Worm (Caenorhabditis elegans) whole organism, L1 larva: ENCODE data around the gene F44A6.5.

ENCODE experiments used
- blmp-1 ChIP-seq: fragments of 150-350 bp; optimal IDR thresholded peaks from 2 replicates; lab custom pipeline; 2014; ENCODE audit warnings: missing biosample characterization, missing genetic modification characterization
- nhr-237 ChIP-seq: fragments of 150-350 bp; optimal IDR thresholded peaks from 2 replicates; lab custom pipeline; 2014; ENCODE audit warnings: missing biosample characterization, missing genetic modification characterization
- nhr-71 ChIP-seq: sonication (generic microtip); optimal IDR thresholded peaks from 2 replicates; lab custom pipeline; 2016; ENCODE audit warnings: mild to moderate bottlenecking, missing genetic modification characterization, moderate library complexity, missing compliant biosample characterization
- skn-1 ChIP-seq: fragments of 150-350 bp; optimal IDR thresholded peaks from 2 replicates; lab custom pipeline; 2014; ENCODE audit warnings: missing biosample characterization, missing genetic modification characterization
- snpc-4 ChIP-seq: fragments of 150-350 bp; optimal IDR thresholded peaks from 2 replicates; lab custom pipeline; 2014; ENCODE audit warnings: missing biosample characterization, missing genetic modification characterization
- snu-23 ChIP-seq: sonication (generic microtip); optimal IDR thresholded peaks from 2 replicates; lab custom pipeline; 2016; ENCODE audit warnings: missing genetic modification characterization, missing compliant biosample characterization
- ztf-11 ChIP-seq, 2 experiments: sonication (generic microtip); optimal IDR thresholded peaks; 2 replicates each; lab custom pipeline; 2016 to 2017; ENCODE audit warnings: missing genetic modification characterization in 2 of 2, missing biosample characterization in 1 of 2, missing compliant biosample characterization in 1 of 2

DNA sequence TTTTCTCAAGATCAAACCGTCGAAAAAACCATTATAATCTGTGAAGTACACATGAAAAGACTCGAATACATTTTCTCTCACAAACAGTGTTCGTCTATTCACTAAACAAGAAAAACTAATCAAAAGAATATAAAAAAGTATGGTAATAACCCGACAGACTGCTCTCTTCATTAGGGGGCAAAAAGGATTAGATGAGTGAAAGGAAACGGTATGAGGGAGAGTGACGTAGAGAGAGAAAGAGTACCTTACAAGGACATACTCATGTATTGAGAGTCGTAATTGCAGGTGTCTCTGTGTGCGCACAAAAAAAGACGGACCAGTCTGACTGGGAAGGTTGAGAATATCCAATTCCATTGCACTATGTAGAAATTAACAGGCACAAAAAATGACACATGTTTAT lies 31.0 kb upstream of the F44A6.5 start:
- no peak for TF ChIP-seq snu-23
- TF ChIP-seq nhr-71 = no peak
- TF ChIP-seq snpc-4 (tag; lab: Kevin White, UChicago) = no peak
- TF ChIP-seq blmp-1 (tag; lab: Kevin White, UChicago) = peak; percentile 54
- no peak for TF ChIP-seq skn-1 (tag; lab: Kevin White, UChicago)
- TF ChIP-seq ztf-11 (tag; optimal IDR thresholded peaks at IDR 0.05; lab: Kevin White, UChicago) = no peak
- TF ChIP-seq nhr-237 (tag; lab: Kevin White, UChicago) = no peak
